Fruit fly (Drosophila melanogaster): Measurements from ENCODE around the gene CG12984.

The CG12984 gene

dm6 chr3L:21024965-21025833 is 33.7 kb downstream of the CG12984 start (continued):
- TF ChIP-seq chif (GFP tag; optimal IDR thresholded peaks at IDR 0.05) (no peak), CG4424 (GFP tag; optimal IDR thresholded peaks at IDR 0.05) (peak; percentile 7), Atf6 (GFP tag; IDR thresholded peaks at IDR 0.05) (peak; percentile 46; the same call in 1 of the 2 replicates), CG18262 (tag; optimal IDR thresholded peaks at IDR 0.05) (no peak), CG31365 (tag; optimal IDR thresholded peaks at IDR 0.05) (no peak), abd-A (tag; optimal IDR thresholded peaks at IDR 0.05) (peak; percentile 26), CG12659 (GFP tag; optimal IDR thresholded peaks at IDR 0.05) (no peak), kay (GFP tag; optimal IDR thresholded peaks at IDR 0.05) (peak; percentile 65), NC2β (GFP tag; optimal IDR thresholded peaks at IDR 0.05) (no peak), E2f2 (GFP tag; IDR thresholded peaks at IDR 0.05) (no peak), jigr1 (GFP tag; IDR thresholded peaks at IDR 0.05) (no peak), TFAM (GFP tag; optimal IDR thresholded peaks at IDR 0.05) (no peak), Optix (GFP tag; IDR thresholded peaks at IDR 0.05) (no peak), CG8765 (GFP tag; IDR thresholded peaks at IDR 0.05) (no peak), CG32772 (GFP tag; IDR thresholded peaks at IDR 0.05) (no peak), Mes4 (GFP tag; optimal IDR thresholded peaks at IDR 0.05) (no peak), CG1832 (GFP tag; optimal IDR thresholded peaks at IDR 0.05) (no peak), Sox100B (GFP tag; optimal IDR thresholded peaks at IDR 0.05) (no peak), CG10543 (GFP tag; optimal IDR thresholded peaks at IDR 0.05) (peak; percentile 13), CG3163 (GFP tag; optimal IDR thresholded peaks at IDR 0.05) (peak; percentile 71), mirr (GFP tag; optimal IDR thresholded peaks at IDR 0.05) (no peak), CG2889 (GFP tag; IDR thresholded peaks at IDR 0.05) (no peak), CG17186 (GFP tag; optimal IDR thresholded peaks at IDR 0.05) (no peak), CG8281 (tag; optimal IDR thresholded peaks at IDR 0.05) (no peak), CG14667 (GFP tag; IDR thresholded peaks at IDR 0.05) (no peak), fd64A (GFP tag; optimal IDR thresholded peaks at IDR 0.05) (no peak), emc (GFP tag; optimal IDR thresholded peaks at IDR 0.05) (no peak), nmo (GFP tag; optimal IDR thresholded peaks at IDR 0.05) (no peak), tx (GFP tag; optimal IDR thresholded peaks at IDR 0.05) (no peak), CG31224 (GFP tag; IDR thresholded peaks at IDR 0.05) (peak; percentile 82), Six4 (GFP tag; optimal IDR thresholded peaks at IDR 0.05) (no peak), kah (GFP tag; optimal IDR thresholded peaks at IDR 0.05) (no peak), sob (GFP tag; IDR thresholded peaks at IDR 0.05) (no peak), CG10366 (GFP tag; IDR thresholded peaks at IDR 0.05) (no peak), CG13287 (GFP tag; IDR thresholded peaks at IDR 0.05; ENCODE audit: partially characterized antibody) (no peak; the same call in 1 of the 2 replicates), trh (GFP tag; optimal IDR thresholded peaks at IDR 0.05) (no peak), CG12071 (GFP tag; optimal IDR thresholded peaks at IDR 0.05) (no peak), vnd (GFP tag; IDR thresholded peaks at IDR 0.05; ENCODE audit: partially characterized antibody) (no peak), D19B (GFP tag; optimal IDR thresholded peaks at IDR 0.05) (no peak), CG13123 (GFP tag; optimal IDR thresholded peaks at IDR 0.05) (no peak), gsb (GFP tag; IDR thresholded peaks at IDR 0.05) (no peak), CG4707 (GFP tag; optimal IDR thresholded peaks at IDR 0.05) (no peak), so (GFP tag; IDR thresholded peaks at IDR 0.05) (0 out of 3 replicates have a peak, but pooled peaks have one; percentile 12), CG7372 (GFP tag; IDR thresholded peaks at IDR 0.05) (no peak), CG2875 (GFP tag; optimal IDR thresholded peaks at IDR 0.05) (no peak), CG11695 (GFP tag; IDR thresholded peaks at IDR 0.05) (0 out of 3 replicates have a peak, but pooled peaks have one; percentile 18), al (GFP tag; IDR thresholded peaks at IDR 0.05) (no peak), D19A (tag; optimal IDR thresholded peaks at IDR 0.05) (no peak), cwo (GFP tag; optimal IDR thresholded peaks at IDR 0.05) (no peak), CG9797 (GFP tag; optimal IDR thresholded peaks at IDR 0.05) (no peak)
